Fruit fly (Drosophila melanogaster) whole organism, pupa: ENCODE measurements around the gene Kdm5.
A peak's percentile ranks its signal among the peaks of the same experiment; 100 is the strongest.

Experiments used
- CG32121 ChIP-seq: fragments of 200-800 bp; sonication (Bioruptor generic); IDR thresholded peaks from 2 replicates; pipeline ENCODE4 v1.3.6; 2022; ENCODE audit warnings: missing biosample characterization, missing genetic modification characterization
- CG4496 ChIP-seq: fragments of 200-800 bp; sonication (Bioruptor generic); IDR thresholded peaks from 3 replicates; pipeline ENCODE4 v1.3.6; 2022; ENCODE audit warnings: missing biosample characterization, missing genetic modification characterization
- EcR ChIP-seq: fragments of 200-800 bp; sonication (Bioruptor generic); optimal IDR thresholded peaks from 3 replicates; lab custom pipeline; 2019; ENCODE audit warnings: missing biosample characterization, missing genetic modification characterization, mild to moderate bottlenecking, moderate library complexity, missing genetic modification reagents
- Snoo ChIP-seq: fragments of 200-800 bp; sonication (Bioruptor generic); optimal IDR thresholded peaks from 3 replicates; lab custom pipeline; 2017; ENCODE audit warnings: missing biosample characterization, mild to moderate bottlenecking, missing genetic modification characterization, inconsistent platforms

- TF ChIP-seq CG4496 (GFP tag; lab: Robert Waterston, UW) (0 out of 3 replicates have a peak, but pooled peaks have one; percentile 3), CG32121 (no peak), Snoo (tag; lab: Kevin White, UChicago) (no peak), EcR (GFP tag; lab: Kevin White, UChicago) (no peak)
Measured at dm6 chr2L:5998383-5998782, 918 bp downstream of the Kdm5 start.
